Worm (Caenorhabditis elegans) whole organism, L1 larva: Measurements from ENCODE around the gene Y39B6A.37.
"Not testable (repeated sequence)": the region's sequence is repeated elsewhere in the genome, so short reads cannot be mapped to it uniquely, and the experiment has no call there.

Source experiments
- Y116A8C.19 ChIP-seq: sonication (generic microtip); optimal IDR thresholded peaks from 2 replicates; lab custom pipeline; 2016; ENCODE audit warnings: missing compliant biosample characterization, missing genetic modification characterization, borderline replicate concordance
- aha-1 ChIP-seq: fragments of 150-350 bp; optimal IDR thresholded peaks from 2 replicates; lab custom pipeline; 2014; ENCODE audit warnings: missing biosample characterization, missing genetic modification characterization
- aly-2 ChIP-seq: fragments of 150-350 bp; optimal IDR thresholded peaks from 2 replicates; lab custom pipeline; 2014; ENCODE audit warnings: missing biosample characterization, missing genetic modification characterization
- ama-1 ChIP-seq: fragments of 150-350 bp; optimal IDR thresholded peaks from 2 replicates; lab custom pipeline; 2014
- dpl-1 ChIP-seq, 3 experiments: fragments of 150-350 bp in 2 of 3; sonication (generic microtip) in 1 of 3; optimal IDR thresholded peaks; 2 replicates each; lab custom pipeline; 2014 to 2017; ENCODE audit warnings: missing biosample characterization in 3 of 3, missing genetic modification characterization in 3 of 3, missing genetic modification reagents in 3 of 3
- dsc-1 ChIP-seq: sonication (generic microtip); optimal IDR thresholded peaks from 2 replicates; lab custom pipeline; 2016; ENCODE audit warnings: mild to moderate bottlenecking, missing genetic modification characterization, missing compliant biosample characterization
- efl-1 ChIP-seq, 4 experiments: fragments of 150-350 bp; optimal IDR thresholded peaks in 3 of 4; peaks in 1 of 4; 1 replicate in 1 of 4; 2 replicates in 3 of 4; lab custom pipeline; 2014; ENCODE audit warnings: missing biosample characterization in 2 of 4, missing genetic modification characterization in 2 of 4, missing genetic modification reagents in 2 of 4
- egl-27 ChIP-seq, 2 experiments: fragments of 150-350 bp in 1 of 2; sonication (generic microtip); optimal IDR thresholded peaks; 3 replicates each; lab custom pipeline; 2017 to 2018; ENCODE audit warnings: missing biosample characterization in 2 of 2, missing genetic modification characterization in 2 of 2, missing genetic modification reagents in 2 of 2
- elt-3 ChIP-seq, 6 experiments: fragments of 150-350 bp in 1 of 6; sonication (generic microtip); optimal IDR thresholded peaks; 2 replicates each; lab custom pipeline; 2017 to 2018; ENCODE audit warnings: missing biosample characterization in 6 of 6, missing genetic modification characterization in 6 of 6, inconsistent platforms in 1 of 6
- ets-5 ChIP-seq: fragments of 200-800 bp; sonication (Bioruptor generic); IDR thresholded peaks from 2 replicates; pipeline ENCODE4 v1.3.6; 2022; ENCODE audit warnings: missing genetic modification characterization, missing compliant biosample characterization
- fkh-4 ChIP-seq: sonication (generic microtip); optimal IDR thresholded peaks from 2 replicates; lab custom pipeline; 2016; ENCODE audit warnings: missing compliant biosample characterization, missing genetic modification characterization, borderline replicate concordance
- fkh-8 ChIP-seq: sonication (generic microtip); optimal IDR thresholded peaks from 2 replicates; lab custom pipeline; 2016; ENCODE audit warnings: mild to moderate bottlenecking, missing genetic modification characterization, missing compliant biosample characterization
- hlh-17 ChIP-seq: fragments of 200-800 bp; sonication (Bioruptor generic); optimal IDR thresholded peaks from 2 replicates; lab custom pipeline; 2018; ENCODE audit warnings: missing genetic modification characterization, mild to moderate bottlenecking, missing compliant biosample characterization, moderate library complexity, borderline replicate concordance
- jun-1 ChIP-seq: fragments of 150-350 bp; optimal IDR thresholded peaks from 2 replicates; lab custom pipeline; 2014; ENCODE audit warnings: missing biosample characterization, missing genetic modification reagents, missing genetic modification characterization
- lin-14 ChIP-seq: fragments of 200-800 bp; sonication (Bioruptor generic); optimal IDR thresholded peaks from 2 replicates; lab custom pipeline; 2018; ENCODE audit warnings: mild to moderate bottlenecking, missing genetic modification characterization, moderate library complexity, missing compliant biosample characterization
- lin-39 ChIP-seq: fragments of 150-350 bp; optimal IDR thresholded peaks from 2 replicates; lab custom pipeline; 2014; ENCODE audit warnings: missing biosample characterization, missing genetic modification reagents, missing genetic modification characterization
- mef-2 ChIP-seq: fragments of 150-350 bp; optimal IDR thresholded peaks from 2 replicates; lab custom pipeline; 2014; ENCODE audit warnings: missing biosample characterization, missing genetic modification characterization
- nhr-12 ChIP-seq: sonication (generic microtip); optimal IDR thresholded peaks from 2 replicates; lab custom pipeline; 2017; ENCODE audit warnings: missing biosample characterization, missing genetic modification characterization
- nhr-19 ChIP-seq: fragments of 200-800 bp; sonication (Bioruptor generic); conservative IDR thresholded peaks from 2 replicates; pipeline ENCODE4 v1.3.6; 2022; ENCODE audit warnings: missing genetic modification characterization, missing compliant biosample characterization
- nhr-71 ChIP-seq: sonication (generic microtip); optimal IDR thresholded peaks from 2 replicates; lab custom pipeline; 2016; ENCODE audit warnings: mild to moderate bottlenecking, missing genetic modification characterization, moderate library complexity, missing compliant biosample characterization
- nhr-76 ChIP-seq: sonication (generic microtip); optimal IDR thresholded peaks from 2 replicates; lab custom pipeline; 2017; ENCODE audit warnings: missing biosample characterization, missing genetic modification characterization
- nhr-77 ChIP-seq: fragments of 150-350 bp; optimal IDR thresholded peaks from 2 replicates; lab custom pipeline; 2014; ENCODE audit warnings: missing biosample characterization, missing genetic modification characterization
- nhr-84 ChIP-seq: sonication (generic microtip); optimal IDR thresholded peaks from 2 replicates; lab custom pipeline; 2017; ENCODE audit warnings: missing biosample characterization, missing genetic modification characterization
- pax-3 ChIP-seq: fragments of 200-800 bp; sonication (Bioruptor generic); optimal IDR thresholded peaks from 2 replicates; lab custom pipeline; 2018; ENCODE audit warnings: mild to moderate bottlenecking, missing genetic modification characterization, moderate library complexity, missing compliant biosample characterization
- rnt-1 ChIP-seq: sonication (generic microtip); optimal IDR thresholded peaks from 2 replicates; lab custom pipeline; 2016; ENCODE audit warnings: mild to moderate bottlenecking, missing genetic modification characterization, moderate library complexity, missing compliant biosample characterization
- snu-23 ChIP-seq: sonication (generic microtip); optimal IDR thresholded peaks from 2 replicates; lab custom pipeline; 2016; ENCODE audit warnings: missing genetic modification characterization, missing compliant biosample characterization
- sox-4 ChIP-seq: sonication (generic microtip); optimal IDR thresholded peaks from 2 replicates; lab custom pipeline; 2016; ENCODE audit warnings: missing genetic modification characterization, missing compliant biosample characterization
- sup-37 ChIP-seq: fragments of 200-800 bp; sonication (Bioruptor generic); optimal IDR thresholded peaks from 2 replicates; lab custom pipeline; 2018; ENCODE audit warnings: mild to moderate bottlenecking, missing genetic modification characterization, missing compliant biosample characterization
- swsn-7 ChIP-seq: sonication (generic microtip); optimal IDR thresholded peaks from 2 replicates; lab custom pipeline; 2016; ENCODE audit warnings: missing genetic modification characterization, missing compliant biosample characterization
- unc-130 ChIP-seq: fragments of 150-350 bp; optimal IDR thresholded peaks from 2 replicates; lab custom pipeline; 2017; ENCODE audit warnings: missing biosample characterization, missing genetic modification characterization, inconsistent platforms
- unc-30 ChIP-seq: sonication (generic microtip); optimal IDR thresholded peaks from 2 replicates; lab custom pipeline; 2017; ENCODE audit warnings: missing biosample characterization, missing genetic modification characterization
- zag-1 ChIP-seq: fragments of 150-350 bp; optimal IDR thresholded peaks from 2 replicates; lab custom pipeline; 2014; ENCODE audit warnings: missing biosample characterization, missing genetic modification characterization
- zip-4 ChIP-seq: fragments of 200-800 bp; sonication (Bioruptor generic); optimal IDR thresholded peaks from 2 replicates; lab custom pipeline; 2018; ENCODE audit warnings: mild to moderate bottlenecking, missing genetic modification characterization, moderate library complexity, missing compliant biosample characterization

Gene Y39B6A.37

DNA sequence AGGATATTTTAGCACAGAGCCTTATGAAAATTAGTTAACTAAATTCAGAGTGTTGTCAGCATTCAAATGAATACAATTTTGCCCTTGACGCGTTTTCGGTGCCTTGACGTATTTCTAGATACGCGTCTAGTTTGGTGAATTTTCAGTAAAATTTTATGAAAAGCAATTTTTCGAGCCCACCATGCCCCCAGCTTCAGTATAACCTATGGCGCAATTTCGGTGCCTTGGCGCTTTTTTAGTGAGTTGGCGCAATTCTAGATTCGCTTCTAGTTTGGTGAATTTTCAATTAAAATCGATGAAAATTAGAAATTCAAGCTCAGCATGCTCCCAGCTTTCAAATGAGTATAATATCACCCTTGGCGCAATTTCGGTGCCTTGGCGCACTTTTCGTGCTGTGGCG lies 22.6 kb downstream of the Y39B6A.37 start:
- TF ChIP-seq pax-3 (tag; lab: Kevin White, UChicago) (no peak), ets-5 (GFP tag; lab: Robert Waterston, UW) (no peak), aha-1 (tag; lab: Kevin White, UChicago) (no peak), lin-39 (tag; lab: Kevin White, UChicago) (no peak)

ce11 chrV:19014273-19014672 lies 23.6 kb downstream of the Y39B6A.37 start, which contains the start of gene Y39B6A.30:
Gene Y39B6A.30, plus strand, starts transcription at chrV:19014573.
- not testable (repeated sequence) for TF ChIP-seq egl-27 (tag; optimal IDR thresholded peaks at IDR 0.05; lab: Kevin White, UChicago); nhr-77 (tag; lab: Kevin White, UChicago); nhr-12

DNA sequence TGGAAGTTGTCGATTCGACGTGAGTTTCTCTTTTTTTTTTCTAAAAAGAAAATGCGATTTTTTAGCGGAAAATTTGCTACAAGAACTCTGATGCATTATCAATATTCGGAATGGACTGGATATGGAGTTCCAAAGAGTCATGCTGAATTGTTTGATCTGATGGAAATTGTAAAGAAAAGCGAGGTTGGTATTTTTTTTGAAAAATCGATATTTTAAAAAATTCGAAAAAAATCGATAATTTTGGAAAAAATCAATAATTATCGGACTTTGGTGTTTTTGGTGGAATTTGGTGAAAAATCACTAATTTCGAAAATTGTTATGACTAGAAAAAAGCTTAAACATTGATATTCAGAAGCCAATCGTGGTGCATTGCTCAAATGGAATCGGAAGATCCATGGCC lies 28.6 kb downstream of the Y39B6A.37 start:
- no peak for TF ChIP-seq elt-3 (tag; optimal IDR thresholded peaks at IDR 0.05; lab: Kevin White, UChicago)
- no peak for TF ChIP-seq unc-130 (tag; lab: Kevin White, UChicago)
- TF ChIP-seq nhr-84 (tag; lab: Kevin White, UChicago): no peak
- no peak for TF ChIP-seq fkh-4 (tag; lab: Kevin White, UChicago)
- no peak for TF ChIP-seq jun-1 (tag; lab: Kevin White, UChicago)
- no peak for TF ChIP-seq lin-14 (GFP tag; lab: Kevin White, UChicago)
- TF ChIP-seq Y116A8C.19: no peak
- TF ChIP-seq snu-23 (GFP tag; lab: Kevin White, UChicago): no peak
- TF ChIP-seq, all 84 proteins: peak for 0

ce11 chrV:19024683-19025082 lies 34.0 kb downstream of the Y39B6A.37 start, which contains the start of gene Y39B6A.29:
Gene Y39B6A.29, minus strand, starts transcription at chrV:19024783.
- TF ChIP-seq sox-4 (tag; lab: Kevin White, UChicago) (no peak), aly-2 (tag; lab: Kevin White, UChicago) (no peak), pax-3 (tag; lab: Kevin White, UChicago) (no peak), snu-23 (GFP tag; lab: Kevin White, UChicago) (no peak), lin-39 (tag; lab: Kevin White, UChicago) (no peak), Y116A8C.19 (no peak), swsn-7 (tag; lab: Kevin White, UChicago) (no peak), lin-14 (GFP tag; lab: Kevin White, UChicago) (no peak), nhr-19 (GFP tag; lab: Robert Waterston, UW) (no peak), aha-1 (tag; lab: Kevin White, UChicago) (no peak), dsc-1 (tag; lab: Kevin White, UChicago) (no peak), ama-1 (lab: Kevin White, UChicago) (no peak), nhr-71 (tag; lab: Kevin White, UChicago) (no peak), mef-2 (tag; lab: Kevin White, UChicago) (no peak), sup-37 (no peak), zip-4 (GFP tag; lab: Kevin White, UChicago) (no peak), zag-1 (tag; lab: Kevin White, UChicago) (no peak), nhr-76 (tag; lab: Kevin White, UChicago) (no peak), dpl-1 (GFP tag; optimal IDR thresholded peaks at IDR 0.05; lab: Kevin White, UChicago) (no peak)
- TF ChIP-seq, all 84 proteins: peak for 0

- TF ChIP-seq efl-1 (optimal IDR thresholded peaks at IDR 0.05; lab: Kevin White, UChicago): no peak
- TF ChIP-seq efl-1 (GFP tag; optimal IDR thresholded peaks at IDR 0.05 in 1 of 2; lab: Kevin White, UChicago): peak in 1 of 2 experiments; percentile 78
- TF ChIP-seq sox-4 (tag; lab: Kevin White, UChicago): no peak
Observed at ce11 chrV:19026163-19026562, 35.5 kb downstream of the Y39B6A.37 start, which contains the start of gene Y39B6A.25. Gene Y39B6A.25, plus strand, starts transcription at chrV:19026463.

DNA sequence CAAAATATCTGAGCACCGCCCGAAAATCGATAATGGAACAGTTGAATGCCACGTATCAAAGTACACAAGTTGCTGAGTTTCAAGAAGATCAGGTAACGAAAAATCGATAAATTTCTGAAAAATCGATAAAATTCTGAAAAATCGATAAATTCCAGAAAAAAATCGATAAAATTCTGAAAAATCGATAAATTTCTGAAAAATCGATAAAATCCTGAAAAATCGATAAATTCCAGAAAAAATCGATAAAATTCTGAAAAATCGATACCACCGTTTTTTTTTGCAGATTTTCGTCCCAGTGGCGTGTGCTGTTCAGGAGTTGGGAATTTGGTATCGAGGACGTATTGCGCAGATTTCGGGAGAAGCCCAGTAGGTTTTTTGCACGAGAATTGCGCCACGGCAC lies 36.7 kb downstream of the Y39B6A.37 start:
- TF ChIP-seq fkh-8 (tag; lab: Kevin White, UChicago) (no peak), rnt-1 (no peak), hlh-17 (GFP tag; lab: Kevin White, UChicago) (no peak), unc-30 (tag; lab: Kevin White, UChicago) (no peak)
